Worm (Caenorhabditis elegans) whole organism, L4 larva: Measurements from ENCODE around the gene C27F2.10.

ENCODE experiments used
- F10B5.3 ChIP-seq: sonication (generic microtip); optimal IDR thresholded peaks from 2 replicates; lab custom pipeline; 2016; ENCODE audit warnings: mild to moderate bottlenecking, missing genetic modification characterization, missing compliant biosample characterization
- F37D6.2 ChIP-seq: sonication (generic microtip); optimal IDR thresholded peaks from 2 replicates; lab custom pipeline; 2016; ENCODE audit warnings: mild to moderate bottlenecking, missing genetic modification characterization, missing compliant biosample characterization
- T20F7.1 ChIP-seq: fragments of 200-800 bp; sonication (Bioruptor generic); optimal IDR thresholded peaks from 2 replicates; lab custom pipeline; 2018; ENCODE audit warnings: mild to moderate bottlenecking, missing genetic modification characterization, missing compliant biosample characterization
- T26A8.4 ChIP-seq: fragments of 200-800 bp; sonication (Bioruptor generic); IDR thresholded peaks from 2 replicates; pipeline ENCODE4 v1.3.6; 2022; ENCODE audit warnings: missing genetic modification characterization, missing compliant biosample characterization
- Y105C5A.15 ChIP-seq: fragments of 200-800 bp; sonication (Bioruptor generic); IDR thresholded peaks from 2 replicates; pipeline ENCODE4 v1.3.6; 2022; ENCODE audit warnings: missing genetic modification characterization, missing compliant biosample characterization
- Y5F2A.4 ChIP-seq: fragments of 200-800 bp; sonication (Bioruptor generic); optimal IDR thresholded peaks from 2 replicates; lab custom pipeline; 2018; ENCODE audit warnings: mild to moderate bottlenecking, missing genetic modification characterization, missing compliant biosample characterization
- ZK337.2 ChIP-seq: fragments of 200-800 bp; sonication (Bioruptor generic); IDR thresholded peaks from 2 replicates; pipeline ENCODE4 v1.3.6; 2022; ENCODE audit warnings: missing genetic modification reagents, missing genetic modification characterization, missing compliant biosample characterization
- aha-1 ChIP-seq: fragments of 150-350 bp; peaks from one replicate; lab custom pipeline; 2014; ENCODE audit warnings: missing biosample characterization, missing genetic modification characterization
- arid-1 ChIP-seq: fragments of 200-800 bp; sonication (Bioruptor generic); conservative IDR thresholded peaks from 2 replicates; pipeline ENCODE4 v1.3.6; 2022; ENCODE audit warnings: missing genetic modification reagents, missing genetic modification characterization, missing compliant biosample characterization
- attf-4 ChIP-seq: sonication (generic microtip); optimal IDR thresholded peaks from 3 replicates; lab custom pipeline; 2017; ENCODE audit warnings: missing biosample characterization, missing genetic modification characterization
- ceh-20 ChIP-seq: fragments of 200-800 bp; sonication (Bioruptor generic); IDR thresholded peaks from 2 replicates; pipeline ENCODE4 v1.3.6; 2022; ENCODE audit warnings: missing genetic modification reagents, missing genetic modification characterization, missing compliant biosample characterization
- ceh-28 ChIP-seq: fragments of 150-350 bp; optimal IDR thresholded peaks from 2 replicates; lab custom pipeline; 2014; ENCODE audit warnings: missing biosample characterization, missing genetic modification reagents, missing genetic modification characterization
- ceh-44 ChIP-seq: fragments of 200-800 bp; sonication (Bioruptor generic); IDR thresholded peaks from 2 replicates; pipeline ENCODE4 v1.3.6; 2022; ENCODE audit warnings: missing genetic modification reagents, missing genetic modification characterization, missing compliant biosample characterization
- ceh-82 ChIP-seq: sonication (generic microtip); optimal IDR thresholded peaks from 2 replicates; lab custom pipeline; 2017; ENCODE audit warnings: missing biosample characterization, missing genetic modification characterization
- daf-12 ChIP-seq: fragments of 150-350 bp; optimal IDR thresholded peaks from 2 replicates; lab custom pipeline; 2014; ENCODE audit warnings: missing biosample characterization, missing genetic modification reagents, missing genetic modification characterization
- daf-16 ChIP-seq, 3 experiments: sonication (generic microtip); optimal IDR thresholded peaks; 2 replicates each; lab custom pipeline; 2016 to 2017; ENCODE audit warnings: missing genetic modification characterization in 3 of 3, missing genetic modification reagents in 3 of 3, mild to moderate bottlenecking in 2 of 3, missing compliant biosample characterization in 2 of 3, missing biosample characterization in 1 of 3, moderate library complexity in 1 of 3
- dmd-6 ChIP-seq: fragments of 200-800 bp; sonication (Bioruptor generic); IDR thresholded peaks from 2 replicates; pipeline ENCODE4 v1.3.6; 2022; ENCODE audit warnings: missing genetic modification reagents, missing genetic modification characterization, missing compliant biosample characterization
- dpl-1 ChIP-seq: fragments of 150-350 bp; optimal IDR thresholded peaks from 2 replicates; lab custom pipeline; 2014; ENCODE audit warnings: missing biosample characterization, missing genetic modification reagents, missing genetic modification characterization
- duxl-1 ChIP-seq: sonication (generic microtip); optimal IDR thresholded peaks from 2 replicates; lab custom pipeline; 2016; ENCODE audit warnings: mild to moderate bottlenecking, missing genetic modification characterization, moderate library complexity, missing compliant biosample characterization; ENCODE audit not compliant: poor library complexity
- dve-1 ChIP-seq: sonication (generic microtip); optimal IDR thresholded peaks from 2 replicates; lab custom pipeline; 2017; ENCODE audit warnings: antibody characterized with exemption, mild to moderate bottlenecking, missing genetic modification characterization, missing compliant biosample characterization; ENCODE audit not compliant: insufficient read depth
- hlh-11 ChIP-seq: fragments of 200-800 bp; sonication (Bioruptor generic); optimal IDR thresholded peaks from 2 replicates; lab custom pipeline; 2018; ENCODE audit warnings: mild to moderate bottlenecking, missing genetic modification characterization, missing compliant biosample characterization
- hlh-30 ChIP-seq: sonication (generic microtip); optimal IDR thresholded peaks from 2 replicates; lab custom pipeline; 2017; ENCODE audit warnings: antibody characterized with exemption, mild to moderate bottlenecking, missing genetic modification characterization, missing compliant biosample characterization; ENCODE audit not compliant: insufficient read depth
- lim-7 ChIP-seq: fragments of 200-800 bp; sonication (Bioruptor generic); IDR thresholded peaks from 2 replicates; pipeline ENCODE4 v1.3.6; 2022; ENCODE audit warnings: missing genetic modification characterization, missing compliant biosample characterization
- lin-15B ChIP-seq: fragments of 150-350 bp; sonication (generic microtip); optimal IDR thresholded peaks from 3 replicates; lab custom pipeline; 2014; ENCODE audit warnings: missing biosample characterization, missing genetic modification characterization
- lin-38 ChIP-seq: fragments of 200-800 bp; sonication (Bioruptor generic); IDR thresholded peaks from 2 replicates; pipeline ENCODE4 v1.3.6; 2022; ENCODE audit warnings: missing genetic modification reagents, missing genetic modification characterization, missing compliant biosample characterization
- lin-39 ChIP-seq: fragments of 150-350 bp; optimal IDR thresholded peaks from 2 replicates; lab custom pipeline; 2014; ENCODE audit warnings: missing biosample characterization, missing genetic modification reagents, missing genetic modification characterization
- madf-9 ChIP-seq: fragments of 200-800 bp; sonication (Bioruptor generic); conservative IDR thresholded peaks from 2 replicates; pipeline ENCODE4 v1.3.6; 2022; ENCODE audit warnings: missing genetic modification reagents, missing genetic modification characterization, missing compliant biosample characterization
- mdl-1 ChIP-seq, 2 experiments: fragments of 150-350 bp in 1 of 2; sonication (generic microtip) in 1 of 2; optimal IDR thresholded peaks; 2 replicates each; lab custom pipeline; 2014 to 2017; ENCODE audit warnings: missing biosample characterization in 2 of 2, missing genetic modification characterization in 2 of 2
- mdt-29 ChIP-seq: fragments of 200-800 bp; sonication (Bioruptor generic); IDR thresholded peaks from 2 replicates; pipeline ENCODE4 v1.3.6; 2022; ENCODE audit warnings: missing genetic modification reagents, missing genetic modification characterization, missing compliant biosample characterization
- mep-1 ChIP-seq: fragments of 150-350 bp; sonication (generic microtip); optimal IDR thresholded peaks from 3 replicates; lab custom pipeline; 2014; ENCODE audit warnings: missing biosample characterization, missing genetic modification characterization
- nhr-41 ChIP-seq: fragments of 200-800 bp; sonication (Bioruptor generic); IDR thresholded peaks from 2 replicates; pipeline ENCODE4 v1.3.6; 2022; ENCODE audit warnings: missing genetic modification reagents, missing genetic modification characterization, missing compliant biosample characterization
- nhr-42 ChIP-seq: fragments of 200-800 bp; sonication (Bioruptor generic); IDR thresholded peaks from 2 replicates; pipeline ENCODE4 v1.3.6; 2022; ENCODE audit warnings: missing genetic modification characterization, missing compliant biosample characterization
- nhr-48 ChIP-seq: sonication (generic microtip); optimal IDR thresholded peaks from 2 replicates; lab custom pipeline; 2016; ENCODE audit warnings: mild to moderate bottlenecking, missing genetic modification characterization, missing compliant biosample characterization
- nhr-6 ChIP-seq: fragments of 150-350 bp; optimal IDR thresholded peaks from 2 replicates; lab custom pipeline; 2014; ENCODE audit warnings: missing biosample characterization, missing genetic modification characterization
- pha-4 ChIP-seq, 2 experiments: fragments of 150-350 bp in 1 of 2; fragments of 200-800 bp in 1 of 2; sonication (Bioruptor generic) in 1 of 2; IDR thresholded peaks in 1 of 2; optimal IDR thresholded peaks in 1 of 2; 2 replicates each; pipeline versions ENCODE4 v1.3.6 to Lab custom; 2014 to 2022; ENCODE audit warnings: missing genetic modification characterization in 2 of 2, missing genetic modification reagents in 2 of 2, missing biosample characterization in 1 of 2, missing compliant biosample characterization in 1 of 2
- php-3 ChIP-seq: fragments of 200-800 bp; sonication (Bioruptor generic); IDR thresholded peaks from 2 replicates; pipeline ENCODE4 v1.3.6; 2022; ENCODE audit warnings: missing genetic modification reagents, missing genetic modification characterization, missing compliant biosample characterization
- rbr-2 ChIP-seq: sonication (generic microtip); optimal IDR thresholded peaks from 2 replicates; lab custom pipeline; 2016; ENCODE audit warnings: missing genotype, missing genetic modification characterization, missing compliant biosample characterization
- skn-1 ChIP-seq: fragments of 150-350 bp; optimal IDR thresholded peaks from 2 replicates; lab custom pipeline; 2014; ENCODE audit warnings: missing biosample characterization, missing genetic modification characterization
- snpc-1.2 ChIP-seq: fragments of 200-800 bp; sonication (Bioruptor generic); IDR thresholded peaks from 2 replicates; pipeline ENCODE4 v1.3.6; 2022; ENCODE audit warnings: missing genetic modification reagents, missing genetic modification characterization, missing compliant biosample characterization
- spr-1 ChIP-seq: sonication (generic microtip); optimal IDR thresholded peaks from 2 replicates; lab custom pipeline; 2016; ENCODE audit warnings: mild to moderate bottlenecking, missing genetic modification characterization, missing compliant biosample characterization
- spr-3 ChIP-seq: fragments of 200-800 bp; sonication (Bioruptor generic); optimal IDR thresholded peaks from 2 replicates; lab custom pipeline; 2018; ENCODE audit warnings: mild to moderate bottlenecking, missing genetic modification characterization, missing compliant biosample characterization
- tra-1 ChIP-seq: fragments of 200-800 bp; sonication (Bioruptor generic); IDR thresholded peaks from 2 replicates; pipeline ENCODE4 v1.3.6; 2022; ENCODE audit warnings: missing genetic modification reagents, missing genetic modification characterization, missing compliant biosample characterization
- unc-130 ChIP-seq: sonication (generic microtip); optimal IDR thresholded peaks from 2 replicates; lab custom pipeline; 2016; ENCODE audit warnings: missing genetic modification reagents, missing genetic modification characterization, missing compliant biosample characterization
- unc-62 ChIP-seq, 3 experiments: fragments of 150-350 bp in 1 of 3; sonication (generic microtip); optimal IDR thresholded peaks in 2 of 3; peaks in 1 of 3; 1 replicate in 1 of 3; 2 replicates in 2 of 3; lab custom pipeline; 2014 to 2017; ENCODE audit warnings: missing biosample characterization in 3 of 3, missing genetic modification characterization in 3 of 3, missing genetic modification reagents in 3 of 3, missing genotype in 1 of 3
- zfp-2 ChIP-seq: sonication (generic microtip); optimal IDR thresholded peaks from 2 replicates; lab custom pipeline; 2016; ENCODE audit warnings: mild to moderate bottlenecking, missing genetic modification characterization, missing compliant biosample characterization
- zip-11 ChIP-seq: fragments of 200-800 bp; sonication (Bioruptor generic); IDR thresholded peaks from 2 replicates; pipeline ENCODE4 v1.3.6; 2022; ENCODE audit warnings: missing genetic modification characterization, missing compliant biosample characterization
- ztf-11 ChIP-seq: fragments of 150-350 bp; optimal IDR thresholded peaks from 2 replicates; lab custom pipeline; 2014; ENCODE audit warnings: missing biosample characterization, missing genetic modification characterization
- ztf-7 ChIP-seq: fragments of 150-350 bp; optimal IDR thresholded peaks from 2 replicates; lab custom pipeline; 2014; ENCODE audit warnings: missing biosample characterization, missing genetic modification characterization

Gene C27F2.10

ce11 chrIII:4950345-4950744 lies 36.4 kb downstream of the C27F2.10 start (continued):
- TF ChIP-seq hlh-30 (tag; lab: Kevin White, UChicago) (peak; percentile 97), ceh-28 (tag; lab: Kevin White, UChicago) (no peak), unc-62 (GFP tag; optimal IDR thresholded peaks at IDR 0.05 in 1 of 2; lab: Kevin White, UChicago) (peak in 1 of 2 experiments; percentile 83), unc-62 (tag; optimal IDR thresholded peaks at IDR 0.05; lab: Kevin White, UChicago) (no peak), mdt-29 (GFP tag; lab: Robert Waterston, UW) (no peak), F10B5.3 (tag; lab: Kevin White, UChicago) (no peak), F37D6.2 (tag; lab: Kevin White, UChicago) (peak; percentile 7), spr-3 (GFP tag; lab: Kevin White, UChicago) (no peak), tra-1 (GFP tag; lab: Robert Waterston, UW) (peak; percentile 54; the same call in 1 of the 2 replicates), ztf-7 (tag; lab: Kevin White, UChicago) (no peak), ceh-44 (no peak), ztf-11 (tag; lab: Kevin White, UChicago) (no peak), php-3 (GFP tag; lab: Robert Waterston, UW) (no peak), duxl-1 (no peak), dpl-1 (no peak), lin-39 (tag; lab: Kevin White, UChicago) (no peak), Y5F2A.4 (GFP tag; lab: Kevin White, UChicago) (no peak), madf-9 (GFP tag; lab: Robert Waterston, UW) (peak; percentile 64), dve-1 (tag; lab: Kevin White, UChicago) (peak; percentile 13), zip-11 (GFP tag; lab: Robert Waterston, UW) (no peak)
- TF ChIP-seq, all 104 proteins: peak for 19

- TF ChIP-seq lim-7 (GFP tag; lab: Robert Waterston, UW): no peak
- peak; percentile 97 for TF ChIP-seq aha-1 (tag; lab: Kevin White, UChicago)
- TF ChIP-seq spr-1 (tag; lab: Kevin White, UChicago): no peak
- TF ChIP-seq nhr-48: no peak
- no peak for TF ChIP-seq F10B5.3 (tag; lab: Kevin White, UChicago)
- no peak for TF ChIP-seq skn-1 (tag; lab: Kevin White, UChicago)
- peak; percentile 23 to 55 for TF ChIP-seq mdl-1 (tag; optimal IDR thresholded peaks at IDR 0.05; lab: Kevin White, UChicago)
- TF ChIP-seq mep-1 (tag; lab: Kevin White, UChicago): no peak
- TF ChIP-seq pha-4 (GFP tag; IDR thresholded peaks at IDR 0.05; lab: Robert Waterston, UW): 0 out of 2 replicates have a peak, but pooled peaks have one; percentile 19
- no peak for TF ChIP-seq pha-4 (tag; optimal IDR thresholded peaks at IDR 0.05; lab: Kevin White, UChicago)
- 0 out of 2 replicates have a peak, but pooled peaks have one; percentile 17 for TF ChIP-seq snpc-1.2 (GFP tag; lab: Robert Waterston, UW)
- no peak for TF ChIP-seq daf-12 (tag; lab: Kevin White, UChicago)
- TF ChIP-seq ceh-20 (GFP tag; lab: Robert Waterston, UW): no peak
- TF ChIP-seq T26A8.4 (GFP tag; lab: Robert Waterston, UW): peak; percentile 25
- no peak for TF ChIP-seq ZK337.2 (GFP tag; lab: Robert Waterston, UW)
- no peak for TF ChIP-seq php-3 (GFP tag; lab: Robert Waterston, UW)
- no peak for TF ChIP-seq Y105C5A.15 (GFP tag; lab: Robert Waterston, UW)
- no peak for TF ChIP-seq rbr-2 (tag; lab: Kevin White, UChicago)
- no peak for TF ChIP-seq lin-15B (tag; lab: Kevin White, UChicago)
- TF ChIP-seq zip-11 (GFP tag; lab: Robert Waterston, UW): no peak
- no peak for TF ChIP-seq ceh-82 (tag; lab: Kevin White, UChicago)
- TF ChIP-seq ceh-28 (tag; lab: Kevin White, UChicago): no peak
- no peak for TF ChIP-seq nhr-41
- peak; percentile 47 for TF ChIP-seq hlh-11 (tag; lab: Kevin White, UChicago)
- TF ChIP-seq lin-39 (tag; lab: Kevin White, UChicago): no peak
- no peak for TF ChIP-seq lin-38 (GFP tag; lab: Robert Waterston, UW)
- TF ChIP-seq nhr-42: no peak
- no peak for TF ChIP-seq dmd-6
- no peak for TF ChIP-seq nhr-6 (tag; lab: Kevin White, UChicago)
- no peak for TF ChIP-seq daf-16 (GFP tag; optimal IDR thresholded peaks at IDR 0.05; lab: Kevin White, UChicago)
- TF ChIP-seq daf-16 (tag; optimal IDR thresholded peaks at IDR 0.05; lab: Kevin White, UChicago): peak; percentile 29
- no peak for TF ChIP-seq dpl-1
- no peak for TF ChIP-seq zfp-2 (tag; lab: Kevin White, UChicago)
- no peak for TF ChIP-seq T20F7.1 (GFP tag; lab: Kevin White, UChicago)
- no peak for TF ChIP-seq attf-4 (tag; lab: Kevin White, UChicago)
- TF ChIP-seq arid-1 (GFP tag; lab: Robert Waterston, UW): no peak
- no peak for TF ChIP-seq unc-130 (GFP tag; lab: Kevin White, UChicago)
Observed at ce11 chrIII:4948631-4949030, 38.1 kb downstream of the C27F2.10 start.
